Worm (Caenorhabditis elegans) whole organism, L3 larva: ENCODE results near the gene Y43F8B.13.

Experiments
- egl-27 ChIP-seq: sonication (generic microtip); optimal IDR thresholded peaks from 4 replicates; lab custom pipeline; 2017; ENCODE audit warnings: missing biosample characterization, missing genetic modification reagents, missing genetic modification characterization
- fkh-10 ChIP-seq: sonication (generic microtip); optimal IDR thresholded peaks from 2 replicates; lab custom pipeline; 2017; ENCODE audit warnings: missing biosample characterization, missing genetic modification reagents, missing genetic modification characterization
- mdl-1 ChIP-seq: fragments of 150-350 bp; optimal IDR thresholded peaks from 2 replicates; lab custom pipeline; 2014; ENCODE audit warnings: missing biosample characterization, missing genetic modification characterization
- nhr-237 ChIP-seq: fragments of 150-350 bp; optimal IDR thresholded peaks from 2 replicates; lab custom pipeline; 2014; ENCODE audit warnings: missing biosample characterization, missing genetic modification characterization
- nhr-25 ChIP-seq: sonication (generic microtip); optimal IDR thresholded peaks from 2 replicates; lab custom pipeline; 2017; ENCODE audit warnings: missing biosample characterization, missing genetic modification characterization
- nhr-76 ChIP-seq: fragments of 150-350 bp; sonication (generic microtip); optimal IDR thresholded peaks from 5 replicates; lab custom pipeline; 2014; ENCODE audit warnings: missing biosample characterization, missing genetic modification characterization
- snpc-4 ChIP-seq: fragments of 150-350 bp; optimal IDR thresholded peaks from 2 replicates; lab custom pipeline; 2014; ENCODE audit warnings: missing biosample characterization, missing genetic modification characterization

DNA sequence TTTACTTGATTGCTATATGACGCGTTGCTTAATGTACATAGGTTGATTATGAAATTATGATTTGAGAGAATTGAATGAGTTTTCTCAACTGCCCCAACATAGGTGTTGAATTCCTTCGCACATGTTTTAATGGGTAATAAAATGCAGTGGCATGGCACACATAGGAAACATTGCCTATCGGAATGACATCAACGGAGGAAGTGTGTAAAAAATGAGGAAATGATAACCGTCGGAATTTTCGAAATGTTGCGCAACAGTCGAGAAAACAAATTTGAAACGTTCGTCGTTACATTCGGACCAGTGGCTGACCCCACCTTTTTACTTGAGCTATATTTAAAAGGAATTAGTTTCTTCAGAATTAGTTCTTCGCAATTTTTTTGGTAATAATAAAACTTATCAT lies 23.7 kb upstream of the Y43F8B.13 start:
- TF ChIP-seq nhr-76 (tag; lab: Kevin White, UChicago) = no peak
- no peak for TF ChIP-seq fkh-10
- no peak for TF ChIP-seq nhr-237 (tag; lab: Kevin White, UChicago)
- TF ChIP-seq nhr-25 (tag; lab: Kevin White, UChicago) = no peak
- no peak for TF ChIP-seq mdl-1 (tag; lab: Kevin White, UChicago)
- TF ChIP-seq egl-27 (tag; lab: Kevin White, UChicago) = no peak
- no peak for TF ChIP-seq snpc-4
